Worm (Caenorhabditis elegans): ENCODE measurements around the gene his-4.

ce11 chrV:16080678-16081077 lies 40.4 kb upstream of the his-4 start:
- TF ChIP-seq elt-1 (tag; optimal IDR thresholded peaks at IDR 0.05; ENCODE audit: borderline replicate concordance, insufficient read depth) = no peak
- TF ChIP-seq drap-1 (GFP tag; optimal IDR thresholded peaks at IDR 0.05) = no peak
- no peak for TF ChIP-seq unc-39 (tag; optimal IDR thresholded peaks at IDR 0.05)
- TF ChIP-seq nhr-237 (tag; optimal IDR thresholded peaks at IDR 0.05) = no peak
- TF ChIP-seq sem-2 (GFP tag; optimal IDR thresholded peaks at IDR 0.05) = no peak
- TF ChIP-seq lsy-2 (tag; optimal IDR thresholded peaks at IDR 0.05) = no peak
- TF ChIP-seq lin-13 (tag; optimal IDR thresholded peaks at IDR 0.05) = no peak
- no peak for TF ChIP-seq elt-3 (tag; optimal IDR thresholded peaks at IDR 0.05)

All from whole organism, mixed stage, embryonic.